Fruit fly (Drosophila melanogaster) whole organism, embryonic: ENCODE results near the gene CG6142.

Source experiments
- Atf-2 ChIP-seq: fragments of 200-800 bp; sonication (Bioruptor generic); optimal IDR thresholded peaks from 2 replicates; lab custom pipeline; 2016; ENCODE audit warnings: missing biosample characterization, missing genetic modification characterization
- B-H2 ChIP-seq: fragments of 200-800 bp; sonication (Bioruptor generic); optimal IDR thresholded peaks from 2 replicates; lab custom pipeline; 2018; ENCODE audit warnings: missing biosample characterization, mild to moderate bottlenecking, missing genetic modification characterization
- BtbVII ChIP-seq: fragments of 200-800 bp; sonication (Bioruptor generic); optimal IDR thresholded peaks from 3 replicates; lab custom pipeline; 2017; ENCODE audit warnings: missing biosample characterization, mild to moderate bottlenecking, missing genetic modification characterization
- CG10462 ChIP-seq: fragments of 200-800 bp; sonication (Bioruptor generic); optimal IDR thresholded peaks from 2 replicates; lab custom pipeline; 2016; ENCODE audit warnings: missing biosample characterization, missing genetic modification characterization
- CG10979 ChIP-seq: fragments of 200-800 bp; sonication (Bioruptor generic); optimal IDR thresholded peaks from 2 replicates; lab custom pipeline; 2018; ENCODE audit warnings: missing biosample characterization, mild to moderate bottlenecking, missing genetic modification characterization, moderate library complexity
- CG12155 ChIP-seq: fragments of 200-800 bp; sonication (Bioruptor generic); optimal IDR thresholded peaks from 3 replicates; lab custom pipeline; 2016; ENCODE audit warnings: missing biosample characterization, missing genetic modification characterization
- CG1233 ChIP-seq: fragments of 200-800 bp; sonication (Bioruptor generic); optimal IDR thresholded peaks from 4 replicates; lab custom pipeline; 2018; ENCODE audit warnings: missing biosample characterization, mild to moderate bottlenecking, missing genetic modification characterization
- CG14710 ChIP-seq: fragments of 200-800 bp; sonication (Bioruptor generic); optimal IDR thresholded peaks from 3 replicates; lab custom pipeline; 2019; ENCODE audit warnings: missing biosample characterization, mild to moderate bottlenecking, missing genetic modification characterization, moderate library complexity
- CG15011 ChIP-seq: fragments of 200-800 bp; sonication (Bioruptor generic); optimal IDR thresholded peaks from 3 replicates; lab custom pipeline; 2018; ENCODE audit warnings: missing biosample characterization, mild to moderate bottlenecking, missing genetic modification characterization
- CG15601 ChIP-seq: fragments of 200-800 bp; sonication (Bioruptor generic); optimal IDR thresholded peaks from 3 replicates; lab custom pipeline; 2019; ENCODE audit warnings: missing biosample characterization, mild to moderate bottlenecking, missing genetic modification characterization, moderate library complexity
- CG1602 ChIP-seq: fragments of 200-800 bp; sonication (Bioruptor generic); optimal IDR thresholded peaks from 3 replicates; lab custom pipeline; 2016; ENCODE audit warnings: missing biosample characterization, missing genetic modification characterization
- CG31365 ChIP-seq: fragments of 200-800 bp; sonication (Bioruptor generic); optimal IDR thresholded peaks from 2 replicates; lab custom pipeline; 2018; ENCODE audit warnings: missing biosample characterization, mild to moderate bottlenecking, missing genetic modification characterization
- CG33557 ChIP-seq: fragments of 200-800 bp; sonication (Bioruptor generic); optimal IDR thresholded peaks from 2 replicates; lab custom pipeline; 2019; ENCODE audit warnings: missing biosample characterization, mild to moderate bottlenecking, missing genetic modification characterization, moderate library complexity
- CG3726 ChIP-seq: fragments of 200-800 bp; sonication (Bioruptor generic); IDR thresholded peaks from 3 replicates; pipeline ENCODE4, ENCODE4 v1.3.6; 2022; ENCODE audit warnings: missing biosample characterization, missing genetic modification characterization
- CG6689 ChIP-seq: fragments of 200-800 bp; sonication (Bioruptor generic); IDR thresholded peaks from 2 replicates; pipeline ENCODE4 v1.3.6; 2022; ENCODE audit warnings: missing biosample characterization, missing genetic modification characterization
- CG7987 ChIP-seq: fragments of 200-800 bp; sonication (Bioruptor generic); optimal IDR thresholded peaks from 2 replicates; lab custom pipeline; 2018; ENCODE audit warnings: missing biosample characterization, mild to moderate bottlenecking, missing genetic modification characterization, moderate library complexity
- CG8281 ChIP-seq: fragments of 200-800 bp; sonication (Bioruptor generic); optimal IDR thresholded peaks from 2 replicates; lab custom pipeline; 2018; ENCODE audit warnings: missing biosample characterization, mild to moderate bottlenecking, missing genetic modification characterization, moderate library complexity
- CG9817 ChIP-seq: fragments of 200-800 bp; sonication (Bioruptor generic); optimal IDR thresholded peaks from 2 replicates; lab custom pipeline; 2018; ENCODE audit warnings: missing biosample characterization, mild to moderate bottlenecking, missing genetic modification characterization, moderate library complexity
- CG9932 ChIP-seq: fragments of 200-800 bp; sonication (Bioruptor generic); IDR thresholded peaks from 2 replicates; pipeline ENCODE4 v1.3.6; 2022; ENCODE audit warnings: missing biosample characterization, missing genetic modification characterization
- CoRest ChIP-seq: fragments of 200-800 bp; sonication (Bioruptor generic); optimal IDR thresholded peaks from 3 replicates; lab custom pipeline; 2018; ENCODE audit warnings: missing biosample characterization, mild to moderate bottlenecking, missing genetic modification characterization, moderate library complexity
- D19B ChIP-seq: fragments of 200-800 bp; sonication (Bioruptor generic); optimal IDR thresholded peaks from 2 replicates; lab custom pipeline; 2017; ENCODE audit warnings: missing biosample characterization, mild to moderate bottlenecking, missing genetic modification characterization
- Dbx ChIP-seq: fragments of 200-800 bp; sonication (Bioruptor generic); IDR thresholded peaks from 3 replicates; pipeline ENCODE4 v1.3.6; 2022; ENCODE audit warnings: missing biosample characterization, missing genetic modification characterization
- Ets97D ChIP-seq: fragments of 200-800 bp; sonication (Bioruptor generic); optimal IDR thresholded peaks from 3 replicates; lab custom pipeline; 2016; ENCODE audit warnings: missing biosample characterization, missing genetic modification characterization
- Fer3 ChIP-seq: fragments of 200-800 bp; sonication (Bioruptor generic); optimal IDR thresholded peaks from 2 replicates; lab custom pipeline; 2018; ENCODE audit warnings: missing biosample characterization, mild to moderate bottlenecking, missing genetic modification characterization, moderate library complexity
- GATAe ChIP-seq: fragments of 200-800 bp; sonication (Bioruptor generic); conservative IDR thresholded peaks from 2 replicates; pipeline ENCODE4 v1.3.6; 2022; ENCODE audit warnings: missing biosample characterization, missing genetic modification characterization
- Hr3 ChIP-seq: fragments of 200-800 bp; sonication (Bioruptor generic); optimal IDR thresholded peaks from 3 replicates; lab custom pipeline; 2016; ENCODE audit warnings: missing biosample characterization, missing genetic modification characterization
- Lim3 ChIP-seq: fragments of 200-800 bp; sonication (Bioruptor generic); IDR thresholded peaks from 2 replicates; pipeline ENCODE4 v1.3.6; 2022; ENCODE audit warnings: missing biosample characterization, missing genetic modification characterization
- Lpt ChIP-seq: fragments of >200 bp; optimal IDR thresholded peaks from 2 replicates; lab custom pipeline; 2018; ENCODE audit warnings: missing biosample characterization, missing genetic modification characterization
- Poxn ChIP-seq: fragments of 200-800 bp; sonication (Bioruptor generic); IDR thresholded peaks from 2 replicates; pipeline ENCODE4 v1.3.6; 2022; ENCODE audit warnings: missing biosample characterization, missing genetic modification characterization
- Sry-β ChIP-seq: fragments of 200-800 bp; sonication (Bioruptor generic); optimal IDR thresholded peaks from 2 replicates; lab custom pipeline; 2018; ENCODE audit warnings: missing biosample characterization, mild to moderate bottlenecking, missing genetic modification characterization, moderate library complexity
- Trl ChIP-seq, 3 experiments: fragments of >200 bp in 2 of 3; fragments of 200-800 bp in 1 of 3; sonication (Bioruptor generic) in 1 of 3; optimal IDR thresholded peaks; 2 replicates in 1 of 3; 3 replicates in 2 of 3; lab custom pipeline; 2016 to 2017; ENCODE audit warnings: missing biosample characterization in 1 of 3, missing genetic modification characterization in 1 of 3
- Xrp1 ChIP-seq: fragments of 200-800 bp; sonication (Bioruptor generic); IDR thresholded peaks from 2 replicates; pipeline ENCODE4 v1.3.6; 2022; ENCODE audit warnings: missing biosample characterization, missing genetic modification characterization
- cad ChIP-seq: fragments of >200 bp; optimal IDR thresholded peaks from 2 replicates; lab custom pipeline; 2017; ENCODE audit warnings: missing biosample characterization, missing genetic modification characterization
- cwo ChIP-seq: fragments of 200-800 bp; sonication (Bioruptor generic); optimal IDR thresholded peaks from 3 replicates; lab custom pipeline; 2017; ENCODE audit warnings: missing biosample characterization, missing genetic modification characterization, mild to moderate bottlenecking, moderate library complexity, missing genetic modification reagents
- da ChIP-seq: fragments of 200-800 bp; sonication (Bioruptor generic); optimal IDR thresholded peaks from 2 replicates; lab custom pipeline; 2016; ENCODE audit warnings: missing biosample characterization, missing genetic modification characterization
- emc ChIP-seq: fragments of 200-800 bp; sonication (Bioruptor generic); optimal IDR thresholded peaks from 2 replicates; lab custom pipeline; 2016; ENCODE audit warnings: missing biosample characterization, missing genetic modification characterization
- fu2 ChIP-seq: fragments of 200-800 bp; sonication (Bioruptor generic); optimal IDR thresholded peaks from 2 replicates; lab custom pipeline; 2016; ENCODE audit warnings: missing biosample characterization, missing genetic modification characterization
- gce ChIP-seq: fragments of 200-800 bp; sonication (Bioruptor generic); IDR thresholded peaks from 3 replicates; pipeline ENCODE4 v1.3.6; 2022; ENCODE audit warnings: missing biosample characterization, missing genetic modification characterization
- gcm ChIP-seq: fragments of 200-800 bp; sonication (Bioruptor generic); optimal IDR thresholded peaks from 2 replicates; lab custom pipeline; 2019; ENCODE audit warnings: missing biosample characterization, mild to moderate bottlenecking, missing genetic modification characterization, moderate library complexity
- gfzf ChIP-seq: fragments of 200-800 bp; sonication (Bioruptor generic); optimal IDR thresholded peaks from 2 replicates; lab custom pipeline; 2016; ENCODE audit warnings: missing biosample characterization, mild to moderate bottlenecking, missing genetic modification characterization, moderate library complexity
- ham ChIP-seq: fragments of 200-800 bp; sonication (Bioruptor generic); IDR thresholded peaks from 2 replicates; pipeline ENCODE4 v1.3.6; 2022; ENCODE audit warnings: missing biosample characterization, missing genetic modification characterization
- insv ChIP-seq, 2 experiments: fragments of 200-800 bp; sonication (Bioruptor generic); optimal IDR thresholded peaks; 3 replicates each; lab custom pipeline; 2016 to 2018; ENCODE audit warnings: missing biosample characterization in 2 of 2, missing genetic modification characterization in 2 of 2
- luna ChIP-seq: fragments of 200-800 bp; sonication (Bioruptor generic); optimal IDR thresholded peaks from 2 replicates; lab custom pipeline; 2016; ENCODE audit warnings: missing biosample characterization, missing genetic modification characterization
- oc ChIP-seq: fragments of 200-800 bp; sonication (Bioruptor generic); optimal IDR thresholded peaks from 2 replicates; lab custom pipeline; 2018; ENCODE audit warnings: missing biosample characterization, mild to moderate bottlenecking, missing genetic modification characterization, moderate library complexity
- ranshi ChIP-seq: fragments of 200-800 bp; sonication (Bioruptor generic); IDR thresholded peaks from 2 replicates; pipeline ENCODE4 v1.3.6; 2022; ENCODE audit warnings: missing biosample characterization, missing genetic modification characterization
- salm ChIP-seq: fragments of 200-800 bp; sonication (Bioruptor generic); optimal IDR thresholded peaks from 2 replicates; lab custom pipeline; 2018; ENCODE audit warnings: missing biosample characterization, mild to moderate bottlenecking, missing genetic modification characterization
- seq ChIP-seq: fragments of 200-800 bp; sonication (Bioruptor generic); IDR thresholded peaks from 2 replicates; pipeline ENCODE4 v1.3.6; 2022; ENCODE audit warnings: missing biosample characterization, missing genetic modification characterization
- sim ChIP-seq: fragments of 200-800 bp; sonication (Bioruptor generic); IDR thresholded peaks from 2 replicates; pipeline ENCODE4 v1.3.6; 2022; ENCODE audit warnings: missing biosample characterization, missing genetic modification characterization
- slou ChIP-seq: fragments of 200-800 bp; sonication (Bioruptor generic); optimal IDR thresholded peaks from 3 replicates; lab custom pipeline; 2016; ENCODE audit warnings: missing biosample characterization, missing genetic modification characterization
- tio ChIP-seq: fragments of 200-800 bp; sonication (Bioruptor generic); optimal IDR thresholded peaks from 2 replicates; lab custom pipeline; 2017; ENCODE audit warnings: missing biosample characterization, missing genetic modification characterization, inconsistent platforms
- yki ChIP-seq: fragments of >200 bp; optimal IDR thresholded peaks from 3 replicates; lab custom pipeline; 2018

Gene CG6142

dm6 chr3R:26105924-26106494, 26.9 kb upstream of the CG6142 start (continued):
- no peak for TF ChIP-seq CG31365 (tag; lab: Kevin White, UChicago)
- TF ChIP-seq CG12155 (GFP tag; lab: Kevin White, UChicago), result peak; percentile 23
- TF ChIP-seq GATAe (GFP tag; lab: Robert Waterston, UW), result peak; percentile 26; the same call in 1 of the 2 replicates
- TF ChIP-seq da (GFP tag; lab: Kevin White, UChicago), result no peak
- peak; percentile 72 for TF ChIP-seq CG9932 (GFP tag; lab: Robert Waterston, UW)
- TF ChIP-seq Xrp1 (GFP tag; lab: Robert Waterston, UW), result peak; percentile 70; the same call in 1 of the 2 replicates
- TF ChIP-seq ranshi, result peak; percentile 79
- peak; percentile 82 for TF ChIP-seq Fer3 (tag; lab: Kevin White, UChicago)
- no peak for TF ChIP-seq CG3726 (GFP tag; lab: Robert Waterston, UW)
- TF ChIP-seq CG15601, result no peak
- no peak for TF ChIP-seq Atf-2 (GFP tag; lab: Kevin White, UChicago)
- no peak for TF ChIP-seq Poxn (GFP tag; lab: Robert Waterston, UW)
- TF ChIP-seq B-H2 (GFP tag; lab: Kevin White, UChicago), result no peak
- no peak for TF ChIP-seq emc (GFP tag; lab: Kevin White, UChicago)
- no peak for TF ChIP-seq slou
- peak; percentile 66 for TF ChIP-seq CG6689
- TF ChIP-seq CG10462, result no peak
- no peak for TF ChIP-seq salm (tag; lab: Kevin White, UChicago)
- no peak for TF ChIP-seq yki (lab: Kevin White, UChicago)
- TF ChIP-seq CG8281 (tag; lab: Kevin White, UChicago), result peak; percentile 34
- no peak for TF ChIP-seq sim (GFP tag; lab: Robert Waterston, UW)
- no peak for TF ChIP-seq CG1602
- no peak for TF ChIP-seq gfzf (GFP tag; lab: Kevin White, UChicago)
- TF ChIP-seq fu2 (GFP tag; lab: Kevin White, UChicago), result no peak
- TF ChIP-seq Lpt (GFP tag; lab: Kevin White, UChicago), result no peak
- no peak for TF ChIP-seq CG10979 (tag; lab: Kevin White, UChicago)
- TF ChIP-seq BtbVII (GFP tag; lab: Kevin White, UChicago), result peak; percentile 73
- peak; percentile 50 for TF ChIP-seq D19B (GFP tag; lab: Kevin White, UChicago)
- peak; percentile 47 for TF ChIP-seq CG9817 (tag; lab: Kevin White, UChicago)
- TF ChIP-seq gcm (GFP tag; lab: Kevin White, UChicago), result no peak
- peak; percentile 45; the same call in 1 of the 2 replicates for TF ChIP-seq seq (GFP tag; lab: Robert Waterston, UW)
- peak; percentile 48 for TF ChIP-seq tio
- TF ChIP-seq cwo (GFP tag; lab: Kevin White, UChicago), result peak; percentile 99
- no peak for TF ChIP-seq CG14710 (tag; lab: Kevin White, UChicago)
- TF ChIP-seq Ets97D (GFP tag; lab: Kevin White, UChicago), result peak; percentile 32
- TF ChIP-seq gce (GFP tag; lab: Robert Waterston, UW), result no peak
- TF ChIP-seq Dbx (GFP tag; lab: Robert Waterston, UW), result peak; percentile 83; the same call in 2 of the 3 replicates
- peak; percentile 16; the same call in 1 of the 2 replicates for TF ChIP-seq Lim3
- TF ChIP-seq insv (GFP tag; optimal IDR thresholded peaks at IDR 0.05; lab: Kevin White, UChicago), result no peak
- no peak for TF ChIP-seq oc
- TF ChIP-seq ham (GFP tag; lab: Robert Waterston, UW), result no peak
- no peak for TF ChIP-seq CG33557
- no peak for TF ChIP-seq Hr3 (GFP tag; lab: Kevin White, UChicago)
- peak; percentile 8 for TF ChIP-seq CG1233
- TF ChIP-seq Trl (optimal IDR thresholded peaks at IDR 0.05; lab: Kevin White, UChicago), result no peak
- no peak for TF ChIP-seq Trl (GFP tag; optimal IDR thresholded peaks at IDR 0.05; lab: Kevin White, UChicago)
- TF ChIP-seq CG15011 (GFP tag; lab: Kevin White, UChicago), result peak; percentile 61
- TF ChIP-seq luna, result no peak
- no peak for TF ChIP-seq cad (GFP tag; lab: Kevin White, UChicago)
- peak; percentile 33 for TF ChIP-seq CoRest (tag; lab: Kevin White, UChicago)
- no peak for TF ChIP-seq CG7987 (GFP tag; lab: Kevin White, UChicago)
- no peak for TF ChIP-seq Sry-β (GFP tag; lab: Kevin White, UChicago)
